Worm (Caenorhabditis elegans): Measurements from ENCODE around the gene T25E12.6.

The T25E12.6 gene

ce11 chrV:16780554-16780953 lies 38.3 kb downstream of the T25E12.6 start:
- TF ChIP-seq ama-1 (optimal IDR thresholded peaks at IDR 0.05), result peak; percentile 29
- peak; percentile 18 for TF ChIP-seq nhr-43 (tag; optimal IDR thresholded peaks at IDR 0.05; ENCODE audit: poor library complexity, severe bottlenecking)
- TF ChIP-seq nhr-23 (tag; optimal IDR thresholded peaks at IDR 0.05), result peak; percentile 31
- TF ChIP-seq aly-2 (tag; optimal IDR thresholded peaks at IDR 0.05), result no peak

ce11 chrV:16781974-16782373 lies 39.8 kb downstream of the T25E12.6 start:
- TF ChIP-seq nhr-28 (tag; optimal IDR thresholded peaks at IDR 0.05), result no peak
- no peak for TF ChIP-seq nfya-1 (tag; optimal IDR thresholded peaks at IDR 0.05; ENCODE audit: insufficient read depth)

- TF ChIP-seq aly-2 (tag; optimal IDR thresholded peaks at IDR 0.05), result no peak
- no peak for TF ChIP-seq R02D3.7 (tag; optimal IDR thresholded peaks at IDR 0.05)
- no peak for TF ChIP-seq nhr-237 (tag; optimal IDR thresholded peaks at IDR 0.05)
- TF ChIP-seq elt-3 (tag; optimal IDR thresholded peaks at IDR 0.05), result no peak
- no peak for TF ChIP-seq egl-5 (tag; optimal IDR thresholded peaks at IDR 0.05)
- no peak for TF ChIP-seq elt-1 (tag; optimal IDR thresholded peaks at IDR 0.05)
- no peak for TF ChIP-seq zag-1 (tag; optimal IDR thresholded peaks at IDR 0.05)
- TF ChIP-seq ceh-28 (tag; optimal IDR thresholded peaks at IDR 0.05), result no peak
- no peak for TF ChIP-seq ceh-9 (tag; optimal IDR thresholded peaks at IDR 0.05)
- TF ChIP-seq snpc-4 (tag; optimal IDR thresholded peaks at IDR 0.05), result no peak
These were observed 42.6 kb downstream of the T25E12.6 start for ce11 chrV:16784806-16785205.

- TF ChIP-seq unc-62 (GFP tag; optimal IDR thresholded peaks at IDR 0.05) (no peak), nhr-77 (tag; optimal IDR thresholded peaks at IDR 0.05) (no peak), fkh-10 (GFP tag; optimal IDR thresholded peaks at IDR 0.05) (no peak), snpc-4 (tag; optimal IDR thresholded peaks at IDR 0.05) (no peak), nhr-28 (tag; optimal IDR thresholded peaks at IDR 0.05) (no peak), nhr-12 (tag; optimal IDR thresholded peaks at IDR 0.05) (no peak), ztf-4 (tag; optimal IDR thresholded peaks at IDR 0.05) (no peak), skn-1 (tag; optimal IDR thresholded peaks at IDR 0.05) (no peak), ama-1 (optimal IDR thresholded peaks at IDR 0.05) (no peak), nhr-25 (tag; optimal IDR thresholded peaks at IDR 0.05) (no peak), ceh-28 (tag; optimal IDR thresholded peaks at IDR 0.05) (no peak)
These were observed 43.8 kb downstream of the T25E12.6 start for ce11 chrV:16786012-16786411.

- TF ChIP-seq ZK546.5 (tag; optimal IDR thresholded peaks at IDR 0.05) (no peak), lin-15B (tag; optimal IDR thresholded peaks at IDR 0.05) (no peak), mdl-1 (tag; optimal IDR thresholded peaks at IDR 0.05) (no peak)
These were observed 46.7 kb downstream of the T25E12.6 start, which contains the start of gene immt-2 for ce11 chrV:16788967-16789366. immt-2 (plus strand) TSS chrV:16789267.

- TF ChIP-seq mml-1 (tag; optimal IDR thresholded peaks at IDR 0.05), result no peak
- no peak for TF ChIP-seq unc-62 (GFP tag; optimal IDR thresholded peaks at IDR 0.05)
- no peak for TF ChIP-seq ZK546.5 (tag; optimal IDR thresholded peaks at IDR 0.05)
- no peak for TF ChIP-seq eor-1 (tag; optimal IDR thresholded peaks at IDR 0.05)
- no peak for TF ChIP-seq nhr-23 (tag; optimal IDR thresholded peaks at IDR 0.05)
- TF ChIP-seq fos-1 (tag; optimal IDR thresholded peaks at IDR 0.05), result no peak
- no peak for TF ChIP-seq R02D3.7 (tag; optimal IDR thresholded peaks at IDR 0.05)
- no peak for TF ChIP-seq ceh-16 (tag; optimal IDR thresholded peaks at IDR 0.05)
- TF ChIP-seq pha-4 (tag; optimal IDR thresholded peaks at IDR 0.05), result no peak
- no peak for TF ChIP-seq nhr-28 (tag; optimal IDR thresholded peaks at IDR 0.05)
- TF ChIP-seq nhr-77 (tag; optimal IDR thresholded peaks at IDR 0.05), result no peak
- no peak for TF ChIP-seq nhr-11 (tag; optimal IDR thresholded peaks at IDR 0.05)
- no peak for TF ChIP-seq unc-39 (tag; optimal IDR thresholded peaks at IDR 0.05)
- TF ChIP-seq sea-2 (GFP tag; optimal IDR thresholded peaks at IDR 0.05), result no peak
These were observed 50.5 kb downstream of the T25E12.6 start for ce11 chrV:16792717-16793116.

- no peak for TF ChIP-seq nhr-12 (tag; optimal IDR thresholded peaks at IDR 0.05)
- no peak for TF ChIP-seq jun-1 (tag; optimal IDR thresholded peaks at IDR 0.05)
- no peak for TF ChIP-seq ceh-9 (tag; optimal IDR thresholded peaks at IDR 0.05)
- TF ChIP-seq elt-2 (tag; optimal IDR thresholded peaks at IDR 0.05), result no peak
- TF ChIP-seq nhr-11 (tag; optimal IDR thresholded peaks at IDR 0.05), result no peak
These were observed 51.1 kb downstream of the T25E12.6 start for ce11 chrV:16793312-16793711.
